Worm (Caenorhabditis elegans) whole organism, L3 larva: ENCODE results near the gene arrd-2.

Experiments used
- ceh-82 ChIP-seq: fragments of 150-350 bp; optimal IDR thresholded peaks from 2 replicates; lab custom pipeline; 2014; ENCODE audit warnings: missing biosample characterization, missing genetic modification characterization
- elt-2 ChIP-seq: sonication (generic microtip); optimal IDR thresholded peaks from 2 replicates; lab custom pipeline; 2016; ENCODE audit warnings: missing genetic modification reagents, mild to moderate bottlenecking, missing genetic modification characterization, missing compliant biosample characterization
- jun-1 ChIP-seq: fragments of 150-350 bp; optimal IDR thresholded peaks from 2 replicates; lab custom pipeline; 2014; ENCODE audit warnings: missing biosample characterization, missing genetic modification reagents, missing genetic modification characterization
- lin-15B ChIP-seq: fragments of 150-350 bp; optimal IDR thresholded peaks from 2 replicates; lab custom pipeline; 2014; ENCODE audit warnings: missing biosample characterization, missing genetic modification characterization
- nfya-1 ChIP-seq: sonication (generic microtip); optimal IDR thresholded peaks from 2 replicates; lab custom pipeline; 2017; ENCODE audit warnings: missing genetic modification characterization, mild to moderate bottlenecking, missing compliant biosample characterization, antibody characterized with exemption, moderate library complexity; ENCODE audit not compliant: insufficient read depth
- nhr-11 ChIP-seq: fragments of 150-350 bp; optimal IDR thresholded peaks from 2 replicates; lab custom pipeline; 2014; ENCODE audit warnings: missing biosample characterization, missing genetic modification characterization
- nhr-76 ChIP-seq: fragments of 150-350 bp; sonication (generic microtip); optimal IDR thresholded peaks from 5 replicates; lab custom pipeline; 2014; ENCODE audit warnings: missing biosample characterization, missing genetic modification characterization
- nhr-77 ChIP-seq: fragments of 150-350 bp; optimal IDR thresholded peaks from 2 replicates; lab custom pipeline; 2014; ENCODE audit warnings: missing biosample characterization, missing genetic modification characterization
- pqm-1 ChIP-seq: fragments of 150-350 bp; optimal IDR thresholded peaks from 2 replicates; lab custom pipeline; 2017; ENCODE audit warnings: missing biosample characterization, missing genetic modification characterization, inconsistent platforms
- unc-39 ChIP-seq: sonication (generic microtip); optimal IDR thresholded peaks from 4 replicates; lab custom pipeline; 2017; ENCODE audit warnings: missing biosample characterization, missing genetic modification characterization
- unc-62 ChIP-seq: fragments of 150-350 bp; sonication (generic microtip); optimal IDR thresholded peaks from 4 replicates; lab custom pipeline; 2014; ENCODE audit warnings: missing biosample characterization, missing genetic modification reagents, missing genetic modification characterization

DNA sequence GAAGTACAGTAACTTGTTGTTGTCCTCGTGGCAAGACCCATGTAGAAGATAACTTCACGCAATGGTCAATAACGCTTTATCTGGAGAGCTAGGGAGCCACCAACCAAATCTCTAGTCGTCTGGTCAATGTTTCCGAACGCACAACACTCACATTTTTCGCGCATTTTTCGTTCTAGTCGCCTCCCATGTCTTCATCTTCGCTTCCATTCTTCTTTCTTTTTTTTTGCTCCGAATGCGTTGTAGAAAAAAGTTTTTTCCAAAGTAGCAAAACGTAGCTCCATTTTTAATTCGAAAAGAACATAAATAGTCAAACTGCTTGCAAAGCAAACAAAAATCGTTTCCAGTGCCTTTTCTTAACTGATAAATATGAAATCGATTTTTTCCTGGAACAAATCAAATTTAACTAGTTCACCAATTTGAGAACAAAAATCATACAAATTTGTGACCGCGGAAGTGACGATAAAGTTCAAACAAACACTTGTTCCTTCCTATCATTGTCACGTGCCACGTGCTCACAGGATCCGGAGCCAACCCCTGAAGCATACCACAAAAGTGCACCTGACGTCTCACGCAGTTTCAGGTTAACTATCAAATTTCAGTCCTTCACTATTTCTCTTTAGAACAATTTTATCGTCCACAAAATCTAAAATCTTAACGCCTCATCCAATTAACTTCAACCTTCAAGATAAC, 11.4 kb downstream of the arrd-2 start:
- TF ChIP-seq unc-39 (tag; lab: Kevin White, UChicago), result no peak
- no peak for TF ChIP-seq nhr-77 (tag; lab: Kevin White, UChicago)
- TF ChIP-seq nfya-1 (tag; lab: Kevin White, UChicago), result no peak
- no peak for TF ChIP-seq nhr-76 (tag; lab: Kevin White, UChicago)
- peak; percentile 55 for TF ChIP-seq pqm-1 (tag; lab: Kevin White, UChicago)
- no peak for TF ChIP-seq unc-62 (GFP tag; lab: Kevin White, UChicago)
- peak; percentile 39 for TF ChIP-seq elt-2
- no peak for TF ChIP-seq nhr-11 (tag; lab: Kevin White, UChicago)
- peak; percentile 26 for TF ChIP-seq jun-1 (tag; lab: Kevin White, UChicago)
- TF ChIP-seq lin-15B, result no peak
- TF ChIP-seq ceh-82 (tag; lab: Kevin White, UChicago), result no peak
